Worm (Caenorhabditis elegans) whole organism, early embryonic: ENCODE results near the gene H23L24.4.

Experiments used
- B0310.2 ChIP-seq: sonication (generic microtip); optimal IDR thresholded peaks from 2 replicates; lab custom pipeline; 2016; ENCODE audit warnings: mild to moderate bottlenecking, missing genetic modification characterization, missing compliant biosample characterization
- F13C5.2 ChIP-seq: sonication (generic microtip); optimal IDR thresholded peaks from 2 replicates; lab custom pipeline; 2017; ENCODE audit warnings: mild to moderate bottlenecking, missing genetic modification characterization, inconsistent platforms, missing compliant biosample characterization
- aly-1 ChIP-seq: sonication (generic microtip); optimal IDR thresholded peaks from 2 replicates; lab custom pipeline; 2016; ENCODE audit warnings: missing genetic modification characterization, missing compliant biosample characterization
- ama-1 ChIP-seq: fragments of 150-350 bp; optimal IDR thresholded peaks from 2 replicates; lab custom pipeline; 2014
- ceh-13 ChIP-seq: fragments of 200-800 bp; sonication (Bioruptor generic); optimal IDR thresholded peaks from 2 replicates; lab custom pipeline; 2018; ENCODE audit warnings: mild to moderate bottlenecking, missing genetic modification characterization, missing compliant biosample characterization
- ceh-36 ChIP-seq: sonication (generic microtip); optimal IDR thresholded peaks from 2 replicates; lab custom pipeline; 2016; ENCODE audit warnings: missing genetic modification characterization, inconsistent platforms, missing compliant biosample characterization
- ets-7 ChIP-seq: sonication (generic microtip); optimal IDR thresholded peaks from 2 replicates; lab custom pipeline; 2016; ENCODE audit warnings: missing genotype, missing genetic modification characterization, missing compliant biosample characterization
- flt-1 ChIP-seq: fragments of 200-800 bp; sonication (Bioruptor generic); IDR thresholded peaks from 2 replicates; pipeline ENCODE4 v1.3.6; 2022; ENCODE audit warnings: missing genetic modification characterization, missing compliant biosample characterization
- hmbx-1 ChIP-seq: sonication (generic microtip); optimal IDR thresholded peaks from 2 replicates; lab custom pipeline; 2016; ENCODE audit warnings: mild to moderate bottlenecking, missing genetic modification characterization, missing compliant biosample characterization
- hmg-4 ChIP-seq: fragments of 200-800 bp; sonication (Bioruptor generic); optimal IDR thresholded peaks from 2 replicates; lab custom pipeline; 2018; ENCODE audit warnings: mild to moderate bottlenecking, missing genetic modification characterization, missing compliant biosample characterization
- hnd-1 ChIP-seq: sonication (generic microtip); optimal IDR thresholded peaks from 2 replicates; lab custom pipeline; 2016; ENCODE audit warnings: missing genetic modification characterization, missing compliant biosample characterization
- pes-1 ChIP-seq: fragments of 200-800 bp; sonication (Bioruptor generic); IDR thresholded peaks from 2 replicates; pipeline ENCODE4 v1.3.6; 2022; ENCODE audit warnings: missing genetic modification reagents, missing genetic modification characterization, missing compliant biosample characterization
- scrt-1 ChIP-seq: fragments of 200-800 bp; sonication (Bioruptor generic); IDR thresholded peaks from 2 replicates; pipeline ENCODE4 v1.3.6; 2022; ENCODE audit warnings: missing genetic modification characterization, missing compliant biosample characterization
- sea-1 ChIP-seq: fragments of 200-800 bp; sonication (Bioruptor generic); conservative IDR thresholded peaks from 2 replicates; pipeline ENCODE4 v1.3.6; 2022; ENCODE audit warnings: missing genetic modification characterization, missing compliant biosample characterization
- tbx-11 ChIP-seq: fragments of 200-800 bp; sonication (Bioruptor generic); IDR thresholded peaks from 2 replicates; pipeline ENCODE4 v1.3.6; 2022; ENCODE audit warnings: missing genetic modification characterization, missing compliant biosample characterization
- tbx-37 ChIP-seq: fragments of 200-800 bp; sonication (Bioruptor generic); conservative IDR thresholded peaks from 2 replicates; pipeline ENCODE4 v1.3.6; 2022; ENCODE audit warnings: missing genetic modification reagents, missing genetic modification characterization, missing compliant biosample characterization
- tra-4 ChIP-seq: sonication (generic microtip); optimal IDR thresholded peaks from 2 replicates; lab custom pipeline; 2017; ENCODE audit warnings: missing genetic modification characterization, missing compliant biosample characterization

The H23L24.4 gene

DNA sequence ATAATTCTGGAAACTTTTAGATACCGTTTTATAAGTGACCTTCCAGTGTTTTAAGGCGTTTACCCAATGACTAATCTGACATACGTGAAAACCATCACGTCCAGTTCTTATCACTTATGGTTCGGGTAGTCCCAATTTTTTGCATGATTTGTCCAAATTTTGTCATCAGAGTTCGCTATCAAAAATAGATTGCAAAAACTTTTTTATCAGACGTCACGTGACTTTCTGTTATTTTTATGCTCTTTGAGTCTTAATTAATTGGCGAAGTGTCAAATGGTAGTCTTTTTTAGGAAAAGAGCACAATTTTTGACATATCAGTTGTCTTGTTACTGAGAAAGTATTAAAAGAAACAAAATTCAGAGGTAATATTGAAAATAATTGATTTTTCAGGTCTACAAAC lies 24.2 kb upstream of the H23L24.4 start:
- TF ChIP-seq ceh-36 (tag; lab: Kevin White, UChicago): no peak
- no peak for TF ChIP-seq hmbx-1 (tag; lab: Kevin White, UChicago)
- no peak for TF ChIP-seq B0310.2 (tag; lab: Kevin White, UChicago)
- no peak for TF ChIP-seq tbx-11 (GFP tag; lab: Robert Waterston, UW)
- TF ChIP-seq ets-7 (tag; lab: Kevin White, UChicago): no peak
- TF ChIP-seq scrt-1 (GFP tag; lab: Robert Waterston, UW): no peak
- no peak for TF ChIP-seq sea-1 (GFP tag; lab: Robert Waterston, UW)
- no peak for TF ChIP-seq hnd-1 (tag; lab: Kevin White, UChicago)

DNA sequence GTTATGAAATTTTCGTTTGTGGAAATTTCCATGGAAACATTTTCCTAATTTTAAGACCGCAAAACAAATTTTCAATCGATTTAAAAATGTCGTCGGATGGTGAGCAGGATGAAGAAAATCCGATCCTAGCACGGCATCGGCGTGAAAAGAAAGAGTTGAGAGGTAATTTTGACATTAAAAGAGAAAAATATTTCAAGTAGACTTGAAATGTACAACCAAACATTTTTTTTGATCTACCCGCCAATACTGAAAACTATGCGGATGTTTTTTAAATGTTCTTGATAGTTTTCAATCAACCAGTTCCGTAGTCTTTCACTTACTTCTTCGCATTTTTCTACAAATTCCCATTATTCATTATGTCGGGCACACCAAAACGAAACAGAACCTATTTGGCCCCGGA lies 22.7 kb upstream of the H23L24.4 start, which contains the start of gene otub-3:
otub-3 (plus strand) TSS at position 56 of the 400 bp plus-strand sequence.
- TF ChIP-seq F13C5.2 (tag; lab: Kevin White, UChicago): no peak
- TF ChIP-seq aly-1 (tag; lab: Kevin White, UChicago): no peak
- TF ChIP-seq ceh-13: no peak
- TF ChIP-seq scrt-1 (GFP tag; lab: Robert Waterston, UW): no peak
- no peak for TF ChIP-seq hnd-1 (tag; lab: Kevin White, UChicago)
- TF ChIP-seq ets-7 (tag; lab: Kevin White, UChicago): no peak
- TF ChIP-seq hmbx-1 (tag; lab: Kevin White, UChicago): no peak
- TF ChIP-seq pes-1 (GFP tag; lab: Robert Waterston, UW): no peak
- no peak for TF ChIP-seq tbx-37 (GFP tag; lab: Robert Waterston, UW)
- no peak for TF ChIP-seq B0310.2 (tag; lab: Kevin White, UChicago)
- TF ChIP-seq ama-1 (lab: Kevin White, UChicago): no peak
- TF ChIP-seq sea-1 (GFP tag; lab: Robert Waterston, UW): no peak
- no peak for TF ChIP-seq tbx-11 (GFP tag; lab: Robert Waterston, UW)
- no peak for TF ChIP-seq flt-1 (GFP tag; lab: Robert Waterston, UW)
- TF ChIP-seq ceh-36 (tag; lab: Kevin White, UChicago): no peak

DNA sequence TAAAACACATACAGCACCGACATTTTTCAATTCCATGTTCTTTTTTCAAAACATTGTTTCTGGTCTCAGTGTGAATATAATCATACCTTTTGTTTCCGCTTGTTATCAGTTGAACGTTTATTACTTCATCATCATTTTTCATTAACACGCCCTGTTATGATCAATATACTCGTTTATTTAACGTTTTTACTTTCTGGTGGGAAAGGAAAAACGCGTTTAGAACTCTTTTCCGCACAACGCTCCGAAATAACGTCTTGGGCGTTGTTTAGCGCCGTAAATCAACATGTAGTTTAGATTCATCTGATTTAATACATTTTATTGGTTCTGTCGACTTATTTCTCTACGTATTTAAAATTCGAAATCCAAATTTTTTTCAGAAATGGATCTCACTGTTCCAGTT lies 19.9 kb upstream of the H23L24.4 start, which contains the start of gene pgm-3:
pgm-3 (plus strand) TSS at position 378 of the 400 bp plus-strand sequence.
- TF ChIP-seq F13C5.2 (tag; lab: Kevin White, UChicago) (no peak), pes-1 (GFP tag; lab: Robert Waterston, UW) (no peak), scrt-1 (GFP tag; lab: Robert Waterston, UW) (no peak), hmbx-1 (tag; lab: Kevin White, UChicago) (no peak), hmg-4 (GFP tag; lab: Kevin White, UChicago) (no peak), tra-4 (no peak), flt-1 (GFP tag; lab: Robert Waterston, UW) (no peak), tbx-37 (GFP tag; lab: Robert Waterston, UW) (no peak), sea-1 (GFP tag; lab: Robert Waterston, UW) (no peak), ceh-13 (no peak), ceh-36 (tag; lab: Kevin White, UChicago) (no peak)

DNA sequence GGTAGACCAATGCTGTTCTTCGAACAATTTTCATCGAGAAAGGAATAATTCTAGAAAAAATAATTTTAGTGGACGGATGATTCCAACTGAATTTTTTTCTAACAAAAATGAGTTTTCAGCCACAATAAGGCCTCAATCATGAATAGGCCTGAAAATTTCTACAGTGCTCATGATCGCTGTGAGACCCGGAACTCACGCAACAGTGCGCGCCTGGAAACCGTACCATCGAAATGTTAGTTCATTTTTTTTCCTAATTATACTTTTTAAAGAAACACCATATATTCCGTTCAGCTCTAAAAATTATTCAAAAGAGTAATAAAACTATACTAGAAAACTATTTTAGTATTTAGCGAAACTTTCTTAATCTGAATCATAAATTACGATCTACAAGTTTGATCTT lies 19.5 kb upstream of the H23L24.4 start:
- no peak for TF ChIP-seq tbx-11 (GFP tag; lab: Robert Waterston, UW)
- TF ChIP-seq hmg-4 (GFP tag; lab: Kevin White, UChicago): no peak
- no peak for TF ChIP-seq tra-4

DNA sequence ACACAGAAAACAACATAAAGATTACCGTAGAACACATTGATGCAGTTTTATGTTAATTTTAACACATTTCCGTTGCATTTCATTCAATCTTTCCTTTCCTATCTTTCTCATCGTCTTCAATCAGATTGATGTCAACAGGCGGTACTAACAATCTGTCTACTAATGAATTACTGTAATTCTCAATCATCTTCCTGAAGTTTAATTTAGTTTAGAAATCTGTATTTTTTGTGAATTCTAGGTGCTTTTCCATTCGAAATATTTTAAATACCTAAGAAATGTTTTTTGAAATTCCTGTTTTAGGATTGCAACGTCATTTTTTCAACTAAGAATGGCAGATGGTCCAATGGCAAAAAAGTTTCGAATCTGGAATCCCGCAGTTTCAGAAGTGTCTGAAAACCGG lies 18.3 kb upstream of the H23L24.4 start, which contains the start of gene F21D5.9:
F21D5.9 (plus strand) TSS at position 301 of the 400 bp plus-strand sequence.
- TF ChIP-seq pes-1 (GFP tag; lab: Robert Waterston, UW) (no peak), aly-1 (tag; lab: Kevin White, UChicago) (no peak), ceh-13 (no peak), tra-4 (no peak), flt-1 (GFP tag; lab: Robert Waterston, UW) (no peak), hnd-1 (tag; lab: Kevin White, UChicago) (no peak), ceh-36 (tag; lab: Kevin White, UChicago) (no peak), hmbx-1 (tag; lab: Kevin White, UChicago) (no peak), F13C5.2 (tag; lab: Kevin White, UChicago) (no peak), ama-1 (lab: Kevin White, UChicago) (no peak), tbx-11 (GFP tag; lab: Robert Waterston, UW) (no peak), tbx-37 (GFP tag; lab: Robert Waterston, UW) (no peak), B0310.2 (tag; lab: Kevin White, UChicago) (no peak), hmg-4 (GFP tag; lab: Kevin White, UChicago) (no peak), scrt-1 (GFP tag; lab: Robert Waterston, UW) (no peak), ets-7 (tag; lab: Kevin White, UChicago) (no peak), sea-1 (GFP tag; lab: Robert Waterston, UW) (no peak)

DNA sequence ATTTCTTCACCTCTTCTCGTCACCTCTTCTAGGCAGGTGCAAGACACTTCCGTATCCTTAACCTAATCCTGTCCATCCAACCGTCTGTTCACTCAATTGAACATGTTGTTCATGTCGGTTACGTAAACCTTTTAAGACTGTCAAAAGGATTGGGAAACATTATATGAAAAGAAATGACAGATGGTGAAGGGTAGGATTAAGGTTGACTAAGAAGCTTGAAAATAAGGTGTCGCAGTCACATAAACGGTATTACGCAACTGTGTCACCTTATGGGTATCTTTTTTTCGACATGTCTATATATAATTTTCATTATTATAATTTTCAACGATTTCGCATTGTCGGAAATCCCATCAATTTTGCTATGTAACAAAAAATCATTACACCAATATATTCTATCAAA lies 17.4 kb upstream of the H23L24.4 start:
- no peak for TF ChIP-seq tbx-37 (GFP tag; lab: Robert Waterston, UW)
- no peak for TF ChIP-seq sea-1 (GFP tag; lab: Robert Waterston, UW)
- no peak for TF ChIP-seq B0310.2 (tag; lab: Kevin White, UChicago)
- TF ChIP-seq pes-1 (GFP tag; lab: Robert Waterston, UW): no peak
- TF ChIP-seq ets-7 (tag; lab: Kevin White, UChicago): no peak
- no peak for TF ChIP-seq hnd-1 (tag; lab: Kevin White, UChicago)
- no peak for TF ChIP-seq tbx-11 (GFP tag; lab: Robert Waterston, UW)
- TF ChIP-seq aly-1 (tag; lab: Kevin White, UChicago): no peak
- TF ChIP-seq tra-4: no peak
- no peak for TF ChIP-seq flt-1 (GFP tag; lab: Robert Waterston, UW)
- no peak for TF ChIP-seq ceh-13

DNA sequence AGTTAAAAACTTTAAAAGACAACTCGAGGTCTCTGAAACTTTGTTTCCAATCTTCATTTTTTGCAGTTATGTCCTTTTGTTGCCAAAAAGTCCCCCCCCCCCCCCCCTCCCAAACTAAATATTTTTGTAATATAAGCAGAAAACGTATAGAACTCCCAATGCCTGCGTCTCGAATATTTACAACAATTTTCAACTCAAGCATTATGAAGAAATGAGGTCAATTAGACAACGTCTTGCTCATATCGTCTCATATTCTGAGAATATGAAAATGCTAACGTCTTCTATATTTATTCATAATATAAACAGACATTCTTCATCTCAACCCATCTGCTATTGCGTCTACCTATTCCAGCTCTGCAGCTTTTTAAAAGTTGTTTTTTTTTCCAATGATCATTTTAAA lies 12.7 kb upstream of the H23L24.4 start, which contains the start of gene H23L24.1:
H23L24.1 (plus strand) TSS at position 301 of the 400 bp plus-strand sequence.
- TF ChIP-seq ceh-36 (tag; lab: Kevin White, UChicago): no peak
